Worm (Caenorhabditis elegans) whole organism, L4 larva: Measurements from ENCODE around the gene W05H7.1.

ENCODE experiments used
- F10B5.3 ChIP-seq: sonication (generic microtip); optimal IDR thresholded peaks from 2 replicates; lab custom pipeline; 2016; ENCODE audit warnings: mild to moderate bottlenecking, missing genetic modification characterization, missing compliant biosample characterization
- F37D6.2 ChIP-seq: sonication (generic microtip); optimal IDR thresholded peaks from 2 replicates; lab custom pipeline; 2016; ENCODE audit warnings: mild to moderate bottlenecking, missing genetic modification characterization, missing compliant biosample characterization
- F44E2.7 ChIP-seq: fragments of 200-800 bp; sonication (Bioruptor generic); IDR thresholded peaks from 2 replicates; pipeline ENCODE4 v2.1.2; 2022; ENCODE audit warnings: missing genetic modification characterization, missing compliant biosample characterization
- T26A8.4 ChIP-seq: fragments of 200-800 bp; sonication (Bioruptor generic); IDR thresholded peaks from 2 replicates; pipeline ENCODE4 v1.3.6; 2022; ENCODE audit warnings: missing genetic modification characterization, missing compliant biosample characterization
- ZK337.2 ChIP-seq: fragments of 200-800 bp; sonication (Bioruptor generic); IDR thresholded peaks from 2 replicates; pipeline ENCODE4 v1.3.6; 2022; ENCODE audit warnings: missing genetic modification reagents, missing genetic modification characterization, missing compliant biosample characterization
- aha-1 ChIP-seq: fragments of 150-350 bp; peaks from one replicate; lab custom pipeline; 2014; ENCODE audit warnings: missing biosample characterization, missing genetic modification characterization
- ceh-20 ChIP-seq: fragments of 200-800 bp; sonication (Bioruptor generic); IDR thresholded peaks from 2 replicates; pipeline ENCODE4 v1.3.6; 2022; ENCODE audit warnings: missing genetic modification reagents, missing genetic modification characterization, missing compliant biosample characterization
- ceh-44 ChIP-seq: fragments of 200-800 bp; sonication (Bioruptor generic); IDR thresholded peaks from 2 replicates; pipeline ENCODE4 v1.3.6; 2022; ENCODE audit warnings: missing genetic modification reagents, missing genetic modification characterization, missing compliant biosample characterization
- ceh-82 ChIP-seq: sonication (generic microtip); optimal IDR thresholded peaks from 2 replicates; lab custom pipeline; 2017; ENCODE audit warnings: missing biosample characterization, missing genetic modification characterization
- daf-16 ChIP-seq, 3 experiments: sonication (generic microtip); optimal IDR thresholded peaks; 2 replicates each; lab custom pipeline; 2016 to 2017; ENCODE audit warnings: missing genetic modification characterization in 3 of 3, missing genetic modification reagents in 3 of 3, mild to moderate bottlenecking in 2 of 3, missing compliant biosample characterization in 2 of 3, missing biosample characterization in 1 of 3, moderate library complexity in 1 of 3
- daf-19 ChIP-seq: fragments of 200-800 bp; sonication (Bioruptor generic); conservative IDR thresholded peaks from 2 replicates; pipeline ENCODE4 v1.3.6; 2022; ENCODE audit warnings: missing genetic modification characterization, missing compliant biosample characterization
- daf-8 ChIP-seq: fragments of 200-800 bp; sonication (Bioruptor generic); IDR thresholded peaks from 2 replicates; pipeline ENCODE4 v1.3.6; 2022; ENCODE audit warnings: missing genetic modification characterization, missing compliant biosample characterization
- dmd-6 ChIP-seq: fragments of 200-800 bp; sonication (Bioruptor generic); IDR thresholded peaks from 2 replicates; pipeline ENCODE4 v1.3.6; 2022; ENCODE audit warnings: missing genetic modification reagents, missing genetic modification characterization, missing compliant biosample characterization
- dmd-9 ChIP-seq: fragments of 200-800 bp; sonication (Bioruptor generic); IDR thresholded peaks from 2 replicates; pipeline ENCODE4 v1.3.6; 2022; ENCODE audit warnings: missing genetic modification reagents, missing genetic modification characterization, missing compliant biosample characterization
- dpl-1 ChIP-seq: fragments of 150-350 bp; optimal IDR thresholded peaks from 2 replicates; lab custom pipeline; 2014; ENCODE audit warnings: missing biosample characterization, missing genetic modification reagents, missing genetic modification characterization
- dve-1 ChIP-seq: sonication (generic microtip); optimal IDR thresholded peaks from 2 replicates; lab custom pipeline; 2017; ENCODE audit warnings: antibody characterized with exemption, mild to moderate bottlenecking, missing genetic modification characterization, missing compliant biosample characterization; ENCODE audit not compliant: insufficient read depth
- egl-27 ChIP-seq: sonication (generic microtip); optimal IDR thresholded peaks from 3 replicates; lab custom pipeline; 2017; ENCODE audit warnings: missing biosample characterization, missing genetic modification reagents, missing genetic modification characterization
- fos-1 ChIP-seq: fragments of 150-350 bp; optimal IDR thresholded peaks from 2 replicates; lab custom pipeline; 2014; ENCODE audit warnings: missing biosample characterization, missing genetic modification characterization
- hif-1 ChIP-seq, 2 experiments: sonication (generic microtip); optimal IDR thresholded peaks; 2 replicates each; lab custom pipeline; 2016 to 2017; ENCODE audit warnings: missing compliant biosample characterization in 2 of 2, missing genetic modification characterization in 2 of 2, missing genetic modification reagents in 2 of 2, missing genotype in 2 of 2, mild to moderate bottlenecking in 1 of 2
- hlh-11 ChIP-seq: fragments of 200-800 bp; sonication (Bioruptor generic); optimal IDR thresholded peaks from 2 replicates; lab custom pipeline; 2018; ENCODE audit warnings: mild to moderate bottlenecking, missing genetic modification characterization, missing compliant biosample characterization
- hlh-30 ChIP-seq: sonication (generic microtip); optimal IDR thresholded peaks from 2 replicates; lab custom pipeline; 2017; ENCODE audit warnings: antibody characterized with exemption, mild to moderate bottlenecking, missing genetic modification characterization, missing compliant biosample characterization; ENCODE audit not compliant: insufficient read depth
- lim-7 ChIP-seq: fragments of 200-800 bp; sonication (Bioruptor generic); IDR thresholded peaks from 2 replicates; pipeline ENCODE4 v1.3.6; 2022; ENCODE audit warnings: missing genetic modification characterization, missing compliant biosample characterization
- lin-38 ChIP-seq: fragments of 200-800 bp; sonication (Bioruptor generic); IDR thresholded peaks from 2 replicates; pipeline ENCODE4 v1.3.6; 2022; ENCODE audit warnings: missing genetic modification reagents, missing genetic modification characterization, missing compliant biosample characterization
- lir-3 ChIP-seq: sonication (generic microtip); optimal IDR thresholded peaks from 2 replicates; lab custom pipeline; 2016; ENCODE audit warnings: mild to moderate bottlenecking, missing genetic modification characterization, missing compliant biosample characterization
- lsy-2 ChIP-seq, 2 experiments: fragments of 150-350 bp in 1 of 2; sonication (generic microtip) in 1 of 2; optimal IDR thresholded peaks; 2 replicates each; lab custom pipeline; 2014 to 2017; ENCODE audit warnings: missing biosample characterization in 2 of 2, missing genetic modification characterization in 2 of 2
- mdl-1 ChIP-seq, 2 experiments: fragments of 150-350 bp in 1 of 2; sonication (generic microtip) in 1 of 2; optimal IDR thresholded peaks; 2 replicates each; lab custom pipeline; 2014 to 2017; ENCODE audit warnings: missing biosample characterization in 2 of 2, missing genetic modification characterization in 2 of 2
- mes-2 ChIP-seq: sonication (generic microtip); optimal IDR thresholded peaks from 2 replicates; lab custom pipeline; 2016; ENCODE audit warnings: missing genotype, mild to moderate bottlenecking, missing genetic modification characterization, missing compliant biosample characterization; ENCODE audit not compliant: poor library complexity, severe bottlenecking
- mxl-2 ChIP-seq: fragments of 200-800 bp; sonication (Bioruptor generic); conservative IDR thresholded peaks from 2 replicates; pipeline ENCODE4 v1.3.6; 2022; ENCODE audit warnings: missing genetic modification reagents, missing genetic modification characterization, missing compliant biosample characterization
- mxl-3 ChIP-seq: fragments of 200-800 bp; sonication (Bioruptor generic); optimal IDR thresholded peaks from 2 replicates; lab custom pipeline; 2018; ENCODE audit warnings: mild to moderate bottlenecking, missing genetic modification characterization, missing compliant biosample characterization
- nhr-11 ChIP-seq: fragments of 150-350 bp; optimal IDR thresholded peaks from 2 replicates; lab custom pipeline; 2014; ENCODE audit warnings: missing biosample characterization, missing genetic modification characterization
- nhr-111 ChIP-seq: fragments of 200-800 bp; sonication (Bioruptor generic); optimal IDR thresholded peaks from 2 replicates; lab custom pipeline; 2018; ENCODE audit warnings: mild to moderate bottlenecking, missing genetic modification characterization, missing compliant biosample characterization
- nhr-237 ChIP-seq: sonication (generic microtip); optimal IDR thresholded peaks from 2 replicates; lab custom pipeline; 2017; ENCODE audit warnings: missing biosample characterization, missing genetic modification characterization
- nhr-25 ChIP-seq: sonication (generic microtip); optimal IDR thresholded peaks from 2 replicates; lab custom pipeline; 2017; ENCODE audit warnings: missing genetic modification characterization, mild to moderate bottlenecking, missing compliant biosample characterization, antibody characterized with exemption, moderate library complexity, borderline replicate concordance; ENCODE audit not compliant: insufficient read depth
- nhr-77 ChIP-seq: fragments of 150-350 bp; optimal IDR thresholded peaks from 2 replicates; lab custom pipeline; 2014; ENCODE audit warnings: missing biosample characterization, missing genetic modification characterization
- pha-4 ChIP-seq, 2 experiments: fragments of 150-350 bp in 1 of 2; fragments of 200-800 bp in 1 of 2; sonication (Bioruptor generic) in 1 of 2; IDR thresholded peaks in 1 of 2; optimal IDR thresholded peaks in 1 of 2; 2 replicates each; pipeline versions ENCODE4 v1.3.6 to Lab custom; 2014 to 2022; ENCODE audit warnings: missing genetic modification characterization in 2 of 2, missing genetic modification reagents in 2 of 2, missing biosample characterization in 1 of 2, missing compliant biosample characterization in 1 of 2
- pqm-1 ChIP-seq: sonication (generic microtip); optimal IDR thresholded peaks from 2 replicates; lab custom pipeline; 2017; ENCODE audit warnings: missing biosample characterization, missing genetic modification characterization
- rbr-2 ChIP-seq: sonication (generic microtip); optimal IDR thresholded peaks from 2 replicates; lab custom pipeline; 2016; ENCODE audit warnings: missing genotype, missing genetic modification characterization, missing compliant biosample characterization
- skn-1 ChIP-seq: fragments of 150-350 bp; optimal IDR thresholded peaks from 2 replicates; lab custom pipeline; 2014; ENCODE audit warnings: missing biosample characterization, missing genetic modification characterization
- snpc-1.2 ChIP-seq: fragments of 200-800 bp; sonication (Bioruptor generic); IDR thresholded peaks from 2 replicates; pipeline ENCODE4 v1.3.6; 2022; ENCODE audit warnings: missing genetic modification reagents, missing genetic modification characterization, missing compliant biosample characterization
- tag-97 ChIP-seq: fragments of 200-800 bp; sonication (Bioruptor generic); IDR thresholded peaks from 2 replicates; pipeline ENCODE4 v1.3.6; 2022; ENCODE audit warnings: missing genetic modification characterization, missing compliant biosample characterization
- unc-130 ChIP-seq: sonication (generic microtip); optimal IDR thresholded peaks from 2 replicates; lab custom pipeline; 2016; ENCODE audit warnings: missing genetic modification reagents, missing genetic modification characterization, missing compliant biosample characterization
- unc-39 ChIP-seq: sonication (generic microtip); optimal IDR thresholded peaks from 2 replicates; lab custom pipeline; 2017; ENCODE audit warnings: missing biosample characterization, missing genetic modification characterization
- unc-62 ChIP-seq, 3 experiments: fragments of 150-350 bp in 1 of 3; sonication (generic microtip); optimal IDR thresholded peaks in 2 of 3; peaks in 1 of 3; 1 replicate in 1 of 3; 2 replicates in 2 of 3; lab custom pipeline; 2014 to 2017; ENCODE audit warnings: missing biosample characterization in 3 of 3, missing genetic modification characterization in 3 of 3, missing genetic modification reagents in 3 of 3, missing genotype in 1 of 3
- zfp-2 ChIP-seq: sonication (generic microtip); optimal IDR thresholded peaks from 2 replicates; lab custom pipeline; 2016; ENCODE audit warnings: mild to moderate bottlenecking, missing genetic modification characterization, missing compliant biosample characterization
- zfp-3 ChIP-seq: fragments of 200-800 bp; sonication (Bioruptor generic); conservative IDR thresholded peaks from 2 replicates; pipeline ENCODE4 v1.3.6; 2022; ENCODE audit warnings: missing genetic modification reagents, missing genetic modification characterization, missing compliant biosample characterization
- zip-11 ChIP-seq: fragments of 200-800 bp; sonication (Bioruptor generic); IDR thresholded peaks from 2 replicates; pipeline ENCODE4 v1.3.6; 2022; ENCODE audit warnings: missing genetic modification characterization, missing compliant biosample characterization
- zip-2 ChIP-seq: fragments of 150-350 bp; optimal IDR thresholded peaks from 2 replicates; lab custom pipeline; 2014; ENCODE audit warnings: missing biosample characterization, missing genetic modification characterization

The W05H7.1 gene

DNA sequence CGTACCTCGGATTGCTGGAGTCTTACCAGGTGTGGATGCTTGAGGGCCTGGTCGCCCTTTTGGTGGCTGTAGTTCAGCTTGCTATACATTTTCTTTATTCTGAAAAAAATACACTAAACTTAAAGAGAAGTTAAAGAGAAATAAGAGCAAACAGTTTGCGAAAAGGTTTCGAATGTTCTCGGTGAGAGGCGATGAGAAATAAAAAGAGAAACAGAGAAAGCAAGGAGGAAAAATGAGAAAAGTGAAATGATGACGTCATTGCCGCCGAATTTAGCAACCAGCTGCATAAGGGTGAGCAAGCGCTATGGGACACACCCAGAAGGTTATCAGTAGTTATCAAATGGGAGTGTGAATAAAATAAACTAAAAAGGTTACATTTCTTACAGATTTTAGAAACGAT lies 3.2 kb downstream of the W05H7.1 start, which contains the start of gene cebp-1:
Gene cebp-1 (minus strand): TSS at position 99 of the 400 bp plus-strand sequence.
- TF ChIP-seq pqm-1 (peak; percentile 48), mxl-2 (GFP tag; lab: Robert Waterston, UW) (no peak), zfp-3 (GFP tag; lab: Robert Waterston, UW) (no peak), nhr-77 (tag; lab: Kevin White, UChicago) (no peak), daf-16 (GFP tag; optimal IDR thresholded peaks at IDR 0.05; lab: Kevin White, UChicago) (no peak), daf-16 (tag; optimal IDR thresholded peaks at IDR 0.05; lab: Kevin White, UChicago) (peak; percentile 67), hlh-11 (peak; percentile 63), hif-1 (tag; optimal IDR thresholded peaks at IDR 0.05; lab: Kevin White, UChicago) (no peak), lin-38 (GFP tag; lab: Robert Waterston, UW) (no peak), dve-1 (peak; percentile 56), dpl-1 (GFP tag; lab: Kevin White, UChicago) (no peak), skn-1 (tag; lab: Kevin White, UChicago) (no peak), dmd-9 (GFP tag; lab: Robert Waterston, UW) (no peak), hlh-30 (tag; lab: Kevin White, UChicago) (peak; percentile 38), nhr-111 (GFP tag; lab: Kevin White, UChicago) (no peak), daf-19 (GFP tag; lab: Robert Waterston, UW) (no peak), zip-11 (no peak), unc-62 (GFP tag; optimal IDR thresholded peaks at IDR 0.05 in 1 of 2; lab: Kevin White, UChicago) (peak in 1 of 2 experiments; percentile 88), unc-62 (tag; optimal IDR thresholded peaks at IDR 0.05; lab: Kevin White, UChicago) (no peak), dmd-6 (peak; percentile 59), lsy-2 (tag; optimal IDR thresholded peaks at IDR 0.05; lab: Kevin White, UChicago) (peak in 1 of 2 experiments; percentile 9), pha-4 (GFP tag; IDR thresholded peaks at IDR 0.05; lab: Robert Waterston, UW) (0 out of 2 replicates have a peak, but pooled peaks have one; percentile 10), pha-4 (tag; optimal IDR thresholded peaks at IDR 0.05; lab: Kevin White, UChicago) (peak; percentile 67), aha-1 (tag; lab: Kevin White, UChicago) (peak; percentile 4), mxl-3 (no peak), mes-2 (peak; percentile 50), fos-1 (tag; lab: Kevin White, UChicago) (peak; percentile 13), unc-39 (tag; lab: Kevin White, UChicago) (no peak)

DNA sequence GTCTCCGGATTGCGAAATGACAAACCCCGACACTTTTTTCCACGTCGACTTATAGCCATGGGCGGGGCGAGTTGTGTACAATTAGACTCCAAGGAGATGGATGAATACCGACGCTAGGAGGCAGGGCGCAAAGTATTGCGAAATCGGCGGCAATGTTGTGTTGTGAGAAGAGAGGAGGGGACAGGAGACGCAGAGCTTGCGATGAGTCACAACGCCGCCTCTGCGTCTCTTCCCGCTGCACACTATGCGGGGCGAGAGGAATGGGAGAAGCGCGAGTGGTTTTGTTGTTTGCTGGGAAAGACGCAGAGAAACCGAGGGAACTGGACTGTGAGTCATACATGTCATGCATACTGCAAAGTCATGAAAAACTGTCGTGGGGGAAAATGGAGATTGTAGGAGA lies 3.8 kb downstream of the W05H7.1 start:
- TF ChIP-seq rbr-2 (tag; lab: Kevin White, UChicago), result peak; percentile 93
- TF ChIP-seq ZK337.2 (GFP tag; lab: Robert Waterston, UW), result no peak
- TF ChIP-seq snpc-1.2 (GFP tag; lab: Robert Waterston, UW), result no peak
- peak; percentile 10 for TF ChIP-seq lir-3 (tag; lab: Kevin White, UChicago)
- TF ChIP-seq F44E2.7 (GFP tag; lab: Robert Waterston, UW), result no peak
- TF ChIP-seq pha-4 (GFP tag; IDR thresholded peaks at IDR 0.05; lab: Robert Waterston, UW), result peak; percentile 93
- peak; percentile 82 for TF ChIP-seq pha-4 (tag; optimal IDR thresholded peaks at IDR 0.05; lab: Kevin White, UChicago)
- peak; percentile 93 for TF ChIP-seq nhr-11 (tag; lab: Kevin White, UChicago)
- no peak for TF ChIP-seq lim-7 (GFP tag; lab: Robert Waterston, UW)
- TF ChIP-seq dmd-6, result peak; percentile 96
- peak; percentile 59 for TF ChIP-seq F10B5.3
- TF ChIP-seq nhr-25 (tag; lab: Kevin White, UChicago), result peak; percentile 88
- peak; percentile 78 for TF ChIP-seq F37D6.2 (tag; lab: Kevin White, UChicago)
- peak; percentile 84 to 95 for TF ChIP-seq mdl-1 (tag; optimal IDR thresholded peaks at IDR 0.05; lab: Kevin White, UChicago)
- peak; percentile 88 for TF ChIP-seq T26A8.4
- TF ChIP-seq zfp-2 (tag; lab: Kevin White, UChicago), result peak; percentile 9
- TF ChIP-seq daf-8 (GFP tag; lab: Robert Waterston, UW), result no peak
- TF ChIP-seq dve-1, result peak; percentile 97
- TF ChIP-seq tag-97, result no peak
- no peak for TF ChIP-seq skn-1 (tag; lab: Kevin White, UChicago)
- TF ChIP-seq daf-19 (GFP tag; lab: Robert Waterston, UW), result no peak
- no peak for TF ChIP-seq nhr-237 (tag; lab: Kevin White, UChicago)
- TF ChIP-seq mes-2, result peak; percentile 72
- TF ChIP-seq ceh-20, result peak; percentile 90
- TF ChIP-seq unc-130 (GFP tag; lab: Kevin White, UChicago), result no peak
- TF ChIP-seq lin-38 (GFP tag; lab: Robert Waterston, UW), result peak; percentile 66
- TF ChIP-seq egl-27, result no peak
- no peak for TF ChIP-seq ceh-44 (GFP tag; lab: Robert Waterston, UW)
- TF ChIP-seq zip-2 (tag; lab: Kevin White, UChicago), result peak; percentile 99
- no peak for TF ChIP-seq ceh-82
- TF ChIP-seq hlh-30 (tag; lab: Kevin White, UChicago), result peak; percentile 96
